Worm (Caenorhabditis elegans): ENCODE results near the gene M162.5.

Gene M162.5

ce11 chrV:19778608-19779007 is 17.8 kb downstream of the M162.5 start, which contains the start of gene fbxa-194:
Gene fbxa-194, minus strand, starts transcription at chrV:19778708.
- TF ChIP-seq nhr-12 (tag; optimal IDR thresholded peaks at IDR 0.05) (no peak), pha-4 (tag; optimal IDR thresholded peaks at IDR 0.05) (no peak), ceh-83 (GFP tag; optimal IDR thresholded peaks at IDR 0.05) (no peak), zip-8 (tag; optimal IDR thresholded peaks at IDR 0.05) (no peak), mls-2 (tag; optimal IDR thresholded peaks at IDR 0.05) (no peak), nhr-28 (tag; optimal IDR thresholded peaks at IDR 0.05) (no peak), lsy-2 (tag; optimal IDR thresholded peaks at IDR 0.05) (no peak), lin-32 (GFP tag; optimal IDR thresholded peaks at IDR 0.05) (no peak), unc-39 (tag; optimal IDR thresholded peaks at IDR 0.05) (no peak), unc-62 (GFP tag; optimal IDR thresholded peaks at IDR 0.05) (no peak), ceh-43 (GFP tag; optimal IDR thresholded peaks at IDR 0.05) (no peak), elt-1 (tag; optimal IDR thresholded peaks at IDR 0.05; ENCODE audit: borderline replicate concordance, insufficient read depth) (no peak), M03D4.4 (tag; optimal IDR thresholded peaks at IDR 0.05) (no peak), sptf-1 (tag; optimal IDR thresholded peaks at IDR 0.05) (no peak), tbx-8 (GFP tag; optimal IDR thresholded peaks at IDR 0.05) (no peak), elt-3 (tag; optimal IDR thresholded peaks at IDR 0.05) (no peak), mep-1 (tag; optimal IDR thresholded peaks at IDR 0.05) (no peak), nhr-237 (tag; optimal IDR thresholded peaks at IDR 0.05) (no peak), ztf-11 (tag; optimal IDR thresholded peaks at IDR 0.05) (no peak)

ce11 chrV:19779220-19779619 is 18.4 kb downstream of the M162.5 start:
- TF ChIP-seq lin-13 (tag; optimal IDR thresholded peaks at IDR 0.05) (no peak), nhr-76 (tag; optimal IDR thresholded peaks at IDR 0.05) (no peak), elt-3 (tag; optimal IDR thresholded peaks at IDR 0.05) (no peak), ceh-43 (GFP tag; optimal IDR thresholded peaks at IDR 0.05) (no peak), unc-39 (tag; optimal IDR thresholded peaks at IDR 0.05) (no peak), blmp-1 (tag; optimal IDR thresholded peaks at IDR 0.05) (no peak), mep-1 (tag; optimal IDR thresholded peaks at IDR 0.05) (no peak), tbx-8 (GFP tag; optimal IDR thresholded peaks at IDR 0.05) (no peak), lin-32 (GFP tag; optimal IDR thresholded peaks at IDR 0.05) (no peak), pha-4 (tag; optimal IDR thresholded peaks at IDR 0.05) (no peak), ces-1 (GFP tag; optimal IDR thresholded peaks at IDR 0.05) (no peak), bed-3 (GFP tag; optimal IDR thresholded peaks at IDR 0.05) (no peak), nhr-2 (tag; optimal IDR thresholded peaks at IDR 0.05) (no peak), nhr-28 (tag; optimal IDR thresholded peaks at IDR 0.05) (no peak), sem-2 (GFP tag; optimal IDR thresholded peaks at IDR 0.05) (no peak), hlh-1 (tag; optimal IDR thresholded peaks at IDR 0.05) (no peak)

ce11 chrV:19783829-19784228 is 23.0 kb downstream of the M162.5 start, which contains the start of gene srt-45:
Gene srt-45, plus strand, starts transcription at chrV:19784129.
- no peak for TF ChIP-seq sem-2 (GFP tag; optimal IDR thresholded peaks at IDR 0.05)
- no peak for TF ChIP-seq ceh-43 (GFP tag; optimal IDR thresholded peaks at IDR 0.05)
- no peak for TF ChIP-seq ham-2 (GFP tag; optimal IDR thresholded peaks at IDR 0.05)
- TF ChIP-seq drap-1 (GFP tag; optimal IDR thresholded peaks at IDR 0.05), result no peak
- peak; percentile 11 for TF ChIP-seq zip-8 (tag; optimal IDR thresholded peaks at IDR 0.05)

ce11 chrV:19788360-19788759 is 27.5 kb downstream of the M162.5 start, which contains the start of gene clec-258:
Gene clec-258, plus strand, starts transcription at chrV:19788440.
- no peak for TF ChIP-seq ceh-43 (GFP tag; optimal IDR thresholded peaks at IDR 0.05)
- no peak for TF ChIP-seq ham-2 (GFP tag; optimal IDR thresholded peaks at IDR 0.05)
- TF ChIP-seq nhr-28 (tag; optimal IDR thresholded peaks at IDR 0.05), result no peak
- TF ChIP-seq cnd-1 (tag; optimal IDR thresholded peaks at IDR 0.05), result no peak
- no peak for TF ChIP-seq nhr-76 (tag; optimal IDR thresholded peaks at IDR 0.05)
- TF ChIP-seq bed-3 (GFP tag; optimal IDR thresholded peaks at IDR 0.05), result no peak
- no peak for TF ChIP-seq nhr-237 (tag; optimal IDR thresholded peaks at IDR 0.05)
- TF ChIP-seq ceh-39 (tag; optimal IDR thresholded peaks at IDR 0.05), result no peak
- no peak for TF ChIP-seq blmp-1 (tag; optimal IDR thresholded peaks at IDR 0.05)
- no peak for TF ChIP-seq lin-32 (GFP tag; optimal IDR thresholded peaks at IDR 0.05)
- TF ChIP-seq flh-1 (GFP tag; optimal IDR thresholded peaks at IDR 0.05), result no peak
- TF ChIP-seq lin-13 (tag; optimal IDR thresholded peaks at IDR 0.05), result no peak
- TF ChIP-seq sptf-1 (tag; optimal IDR thresholded peaks at IDR 0.05), result no peak
- no peak for TF ChIP-seq elt-3 (tag; optimal IDR thresholded peaks at IDR 0.05)
- TF ChIP-seq unc-62 (GFP tag; optimal IDR thresholded peaks at IDR 0.05), result no peak
- no peak for TF ChIP-seq drap-1 (GFP tag; optimal IDR thresholded peaks at IDR 0.05)
- TF ChIP-seq pha-4 (tag; optimal IDR thresholded peaks at IDR 0.05), result no peak
- TF ChIP-seq mep-1 (tag; optimal IDR thresholded peaks at IDR 0.05), result no peak
- no peak for TF ChIP-seq ces-1 (GFP tag; optimal IDR thresholded peaks at IDR 0.05)
